Fruit fly (Drosophila melanogaster): Measurements from ENCODE around the gene Nepl3.

dm6 chr2L:5058094-5058493 is at the start of gene Nepl3:
- TF ChIP-seq CTCF (optimal IDR thresholded peaks at IDR 0.05) (no peak), CG8478 (optimal IDR thresholded peaks at IDR 0.05) (no peak)
